Worm (Caenorhabditis elegans): ENCODE measurements around the gene F28A12.3.

Gene F28A12.3

ce11 chrV:8606099-8606696 is 35.0 kb downstream of the F28A12.3 start, which contains the start of gene vps-60:
vps-60 (minus strand) TSS chrV:8606128.
- TF ChIP-seq unc-62 (GFP tag; optimal IDR thresholded peaks at IDR 0.05): peak; percentile 51
- no peak for TF ChIP-seq ceh-82 (tag; optimal IDR thresholded peaks at IDR 0.05)
- TF ChIP-seq zag-1 (tag; optimal IDR thresholded peaks at IDR 0.05): peak; percentile 84
- TF ChIP-seq nhr-21 (tag; optimal IDR thresholded peaks at IDR 0.05): peak; percentile 87
- TF ChIP-seq nhr-129 (tag; optimal IDR thresholded peaks at IDR 0.05): peak; percentile 92
- no peak for TF ChIP-seq aly-2 (tag; optimal IDR thresholded peaks at IDR 0.05)
- TF ChIP-seq gmeb-1 (tag; optimal IDR thresholded peaks at IDR 0.05): peak; percentile 84
- no peak for TF ChIP-seq R02D3.7 (tag; optimal IDR thresholded peaks at IDR 0.05)
- peak; percentile 90 for TF ChIP-seq sem-4 (tag; optimal IDR thresholded peaks at IDR 0.05)
- TF ChIP-seq F13H6.1 (tag; optimal IDR thresholded peaks at IDR 0.05): peak; percentile 90
- TF ChIP-seq skn-1 (tag; optimal IDR thresholded peaks at IDR 0.05): peak; percentile 14
- TF ChIP-seq ztf-1 (GFP tag; conservative IDR thresholded peaks at IDR 0.05): no peak
- peak; percentile 29 to 72 for TF ChIP-seq mdl-1 (tag; optimal IDR thresholded peaks at IDR 0.05)
- peak; percentile 94 for TF ChIP-seq sma-9 (GFP tag; optimal IDR thresholded peaks at IDR 0.05)
- no peak for TF ChIP-seq sma-9 (tag; optimal IDR thresholded peaks at IDR 0.05)
- TF ChIP-seq fos-1 (tag; optimal IDR thresholded peaks at IDR 0.05): peak; percentile 100
- no peak for TF ChIP-seq ztf-11 (tag; optimal IDR thresholded peaks at IDR 0.05)
- no peak for TF ChIP-seq alr-1 (tag; optimal IDR thresholded peaks at IDR 0.05)
- TF ChIP-seq crh-2 (tag; optimal IDR thresholded peaks at IDR 0.05): peak; percentile 98
- peak; percentile 75 for TF ChIP-seq Y55F3AM.14 (GFP tag; optimal IDR thresholded peaks at IDR 0.05)
- TF ChIP-seq mbf-1 (tag; optimal IDR thresholded peaks at IDR 0.05): no peak
- TF ChIP-seq lsy-2 (tag; optimal IDR thresholded peaks at IDR 0.05): peak; percentile 74 to 93
- no peak for TF ChIP-seq nhr-77 (tag; optimal IDR thresholded peaks at IDR 0.05)
- TF ChIP-seq peb-1 (tag; optimal IDR thresholded peaks at IDR 0.05): no peak
- TF ChIP-seq egl-27 (tag; optimal IDR thresholded peaks at IDR 0.05): peak; percentile 71
- TF ChIP-seq ztf-4 (tag; optimal IDR thresholded peaks at IDR 0.05): peak; percentile 90
- peak; percentile 98 for TF ChIP-seq C34F6.9 (tag; optimal IDR thresholded peaks at IDR 0.05)
- no peak for TF ChIP-seq dmd-4 (tag; optimal IDR thresholded peaks at IDR 0.05)
- TF ChIP-seq elt-3 (tag; optimal IDR thresholded peaks at IDR 0.05): no peak
- TF ChIP-seq nhr-12 (tag; optimal IDR thresholded peaks at IDR 0.05): no peak
- TF ChIP-seq nhr-25 (tag; optimal IDR thresholded peaks at IDR 0.05): peak; percentile 84
- peak; percentile 20 for TF ChIP-seq nhr-10 (tag; optimal IDR thresholded peaks at IDR 0.05)
- peak; percentile 64 for TF ChIP-seq ama-1 (optimal IDR thresholded peaks at IDR 0.05)
- TF ChIP-seq lin-13 (GFP tag; optimal IDR thresholded peaks at IDR 0.05): peak; percentile 94
- peak; percentile 86 for TF ChIP-seq snpc-4 (tag; optimal IDR thresholded peaks at IDR 0.05)
- TF ChIP-seq blmp-1 (tag; optimal IDR thresholded peaks at IDR 0.05; ENCODE audit: insufficient read depth): peak; percentile 91
- peak; percentile 27 for TF ChIP-seq ZK546.5 (tag; optimal IDR thresholded peaks at IDR 0.05)
- TF ChIP-seq nhr-6 (tag; optimal IDR thresholded peaks at IDR 0.05): peak; percentile 76
- TF ChIP-seq unc-39 (tag; optimal IDR thresholded peaks at IDR 0.05): no peak
- TF ChIP-seq ceh-16 (tag; optimal IDR thresholded peaks at IDR 0.05): peak; percentile 30
- TF ChIP-seq elt-1 (tag; optimal IDR thresholded peaks at IDR 0.05): no peak
- TF ChIP-seq sma-3 (GFP tag; optimal IDR thresholded peaks at IDR 0.05): peak; percentile 94
- TF ChIP-seq nhr-11 (tag; optimal IDR thresholded peaks at IDR 0.05): no peak
- TF ChIP-seq nhr-23 (tag; optimal IDR thresholded peaks at IDR 0.05): no peak
- no peak for TF ChIP-seq lin-39 (tag; optimal IDR thresholded peaks at IDR 0.05)
- TF ChIP-seq unc-55 (GFP tag; optimal IDR thresholded peaks at IDR 0.05): peak; percentile 99
- TF ChIP-seq nhr-237 (tag; optimal IDR thresholded peaks at IDR 0.05): no peak
- peak; percentile 91 for TF ChIP-seq lin-11 (tag; optimal IDR thresholded peaks at IDR 0.05)
- TF ChIP-seq mab-5 (tag; optimal IDR thresholded peaks at IDR 0.05): peak; percentile 85
